Worm (Caenorhabditis elegans) whole organism, L4/young adult: ENCODE measurements around the gene C01G6.9.
A peak's percentile ranks its signal among the peaks of the same experiment; 100 is the strongest.

Experiments used
- W03F9.2 ChIP-seq: fragments of 150-350 bp; optimal IDR thresholded peaks from 2 replicates; lab custom pipeline; 2014; ENCODE audit warnings: missing biosample characterization, missing genetic modification characterization
- him-1 ChIP-seq: sonication (generic microtip); optimal IDR thresholded peaks from 2 replicates; lab custom pipeline; 2016; ENCODE audit warnings: missing genotype, missing genetic modification reagents, missing genetic modification characterization, missing compliant biosample characterization

DNA sequence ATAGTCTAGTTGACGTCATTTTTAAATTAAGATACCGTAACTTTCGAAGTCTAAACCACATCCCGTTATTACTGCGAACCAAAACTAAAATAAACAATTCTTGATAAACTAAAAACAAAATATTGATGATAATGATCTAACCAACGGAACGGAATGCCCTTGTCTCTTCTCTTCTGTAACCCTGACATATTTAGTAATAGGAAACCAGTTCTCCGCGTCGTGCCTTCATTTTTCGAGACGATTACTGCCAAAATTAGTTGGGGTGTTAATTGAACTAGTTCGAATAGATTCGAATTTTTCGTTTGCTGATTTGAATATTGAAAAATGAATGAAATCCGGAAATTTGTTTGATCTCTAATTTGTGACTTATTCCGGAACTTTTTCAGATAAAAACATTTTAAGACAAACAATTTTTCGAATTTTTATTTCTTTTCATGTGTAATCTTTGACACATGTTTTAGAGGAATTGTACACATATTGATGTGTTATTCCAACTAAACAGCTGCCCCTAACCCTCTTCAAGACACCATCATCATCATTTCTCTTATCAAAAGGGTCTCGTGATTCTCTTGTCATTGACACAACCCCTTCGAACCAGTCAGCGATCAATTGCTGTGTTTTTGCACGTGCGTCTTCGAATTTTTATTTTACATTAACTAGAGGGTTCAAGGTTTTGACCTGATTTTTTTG is 11.8 kb downstream of the C01G6.9 start:
- TF ChIP-seq him-1 (tag; lab: Kevin White, UChicago): no peak
- TF ChIP-seq W03F9.2 (tag; lab: Kevin White, UChicago): peak; percentile 30
